Worm (Caenorhabditis elegans): ENCODE results near the gene nfi-1.

DNA sequence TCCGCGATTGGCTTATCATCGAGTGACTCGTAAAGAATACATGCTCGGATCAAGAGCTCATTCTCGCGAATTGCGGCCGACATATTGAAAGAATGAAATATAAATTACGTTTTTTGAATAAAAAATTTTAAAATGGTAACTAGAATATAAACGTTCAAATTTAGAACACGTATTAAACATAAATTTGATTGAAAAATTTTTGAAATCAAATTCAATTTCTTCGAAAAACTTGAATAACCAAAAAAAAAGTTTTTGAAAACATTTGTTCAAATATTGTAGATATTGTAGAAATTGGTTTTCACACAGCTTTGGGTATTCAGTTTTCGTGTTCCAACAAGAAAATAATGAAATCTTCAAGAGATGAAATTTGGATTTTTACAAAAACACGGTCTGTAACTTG, 10.1 kb downstream of the nfi-1 start, which contains the start of gene fbxa-224:
- TF ChIP-seq pqm-1 (tag; optimal IDR thresholded peaks at IDR 0.05) (no peak), tbx-2 (tag; optimal IDR thresholded peaks at IDR 0.05) (no peak), sox-4 (tag; optimal IDR thresholded peaks at IDR 0.05) (no peak), lim-6 (tag; optimal IDR thresholded peaks at IDR 0.05) (no peak), dmd-4 (tag; optimal IDR thresholded peaks at IDR 0.05; ENCODE audit: borderline replicate concordance) (no peak)

Measured in whole organism, late embryonic.